Worm (Caenorhabditis elegans): ENCODE data around the gene lido-12.

lido-12 gene

DNA sequence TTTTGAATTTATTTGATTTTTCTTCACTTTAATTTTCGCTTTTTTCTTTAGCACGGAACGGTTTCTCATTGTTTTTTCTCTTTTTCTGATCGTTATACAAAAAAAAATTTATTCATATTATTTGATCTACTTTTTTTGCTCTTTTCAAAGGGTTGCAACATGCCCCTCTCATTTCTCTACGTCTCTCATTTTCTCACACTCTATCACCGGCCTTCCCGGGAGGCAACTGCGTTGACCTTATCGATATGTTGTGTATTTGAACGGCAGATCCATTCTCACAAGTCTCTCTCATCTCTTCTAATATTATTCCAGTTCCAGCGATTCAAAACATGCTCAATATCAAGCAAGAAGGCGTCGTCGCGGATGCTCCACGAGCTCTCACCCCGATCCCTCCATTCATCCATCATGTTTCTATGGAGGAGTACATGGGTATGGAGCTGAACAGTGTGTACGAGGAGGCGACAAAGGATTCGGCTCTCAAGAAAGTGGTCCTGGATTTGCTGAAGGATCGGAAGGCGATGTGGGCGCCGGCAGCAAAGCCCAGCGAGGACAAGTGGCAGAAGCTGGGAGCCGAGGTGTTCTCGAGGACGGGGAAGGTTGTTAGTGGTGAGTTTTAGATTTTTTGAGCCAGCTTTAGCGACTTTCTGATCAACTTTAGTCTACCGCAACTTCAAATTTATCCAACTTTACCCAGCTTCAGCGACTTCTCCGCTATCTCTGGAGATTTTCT is 4.9 kb upstream of the lido-12 start, which contains the start of gene lido-9:
lido-9 (plus strand) TSS at position 234 of the 730 bp plus-strand sequence.
- no peak for TF ChIP-seq F49E8.2 (tag; optimal IDR thresholded peaks at IDR 0.05; ENCODE audit: borderline replicate concordance)
- peak; percentile 67 for TF ChIP-seq set-16 (GFP tag; IDR thresholded peaks at IDR 0.05)
- TF ChIP-seq attf-4 (tag; optimal IDR thresholded peaks at IDR 0.05) = no peak
- no peak for TF ChIP-seq unc-130 (GFP tag; optimal IDR thresholded peaks at IDR 0.05)
- no peak for TF ChIP-seq nhr-48 (tag; optimal IDR thresholded peaks at IDR 0.05)
- no peak for TF ChIP-seq jun-1 (tag; optimal IDR thresholded peaks at IDR 0.05)
- no peak for TF ChIP-seq T26A8.4 (GFP tag; IDR thresholded peaks at IDR 0.05)
- no peak for TF ChIP-seq ceh-82 (tag; optimal IDR thresholded peaks at IDR 0.05)
- TF ChIP-seq dmd-8 (GFP tag; IDR thresholded peaks at IDR 0.05) = 0 out of 2 replicates have a peak, but pooled peaks have one; percentile 4
- TF ChIP-seq duxl-1 (tag; optimal IDR thresholded peaks at IDR 0.05; ENCODE audit: poor library complexity) = peak; percentile 38
- TF ChIP-seq ceh-62 (tag; optimal IDR thresholded peaks at IDR 0.05) = no peak
- no peak for TF ChIP-seq Y105C5A.15 (GFP tag; IDR thresholded peaks at IDR 0.05)
- no peak for TF ChIP-seq F44E2.7 (GFP tag; IDR thresholded peaks at IDR 0.05)
- TF ChIP-seq lin-39 (tag; optimal IDR thresholded peaks at IDR 0.05) = no peak
- no peak for TF ChIP-seq ceh-44 (GFP tag; IDR thresholded peaks at IDR 0.05)
- no peak for TF ChIP-seq cey-2 (tag; optimal IDR thresholded peaks at IDR 0.05; ENCODE audit: borderline replicate concordance, insufficient read depth)
- no peak for TF ChIP-seq F37D6.2 (tag; optimal IDR thresholded peaks at IDR 0.05)
- TF ChIP-seq ceh-28 (tag; optimal IDR thresholded peaks at IDR 0.05) = no peak
- TF ChIP-seq zfp-3 (GFP tag; conservative IDR thresholded peaks at IDR 0.05) = no peak
- TF ChIP-seq hmg-1.1 (GFP tag; IDR thresholded peaks at IDR 0.05) = no peak
- TF ChIP-seq nhr-42 (GFP tag; IDR thresholded peaks at IDR 0.05) = no peak

DNA sequence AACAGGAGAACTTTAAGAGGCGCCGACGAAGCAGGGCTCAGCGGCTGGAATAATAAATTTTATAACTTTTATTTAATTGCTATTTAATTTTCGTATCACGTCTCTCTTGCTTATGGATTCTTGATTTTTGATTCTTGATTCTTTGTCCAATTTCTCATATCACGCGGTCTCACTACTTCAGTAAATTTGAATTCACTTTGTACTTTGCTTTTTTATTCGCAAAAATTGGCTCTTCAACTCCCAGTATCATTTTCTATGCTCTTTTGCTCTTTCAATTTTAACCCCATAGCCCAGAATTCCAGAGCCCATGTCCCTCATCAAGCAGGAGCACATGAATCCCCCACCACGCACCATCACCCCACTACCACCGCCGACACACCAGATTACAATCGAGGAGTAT is 3.4 kb upstream of the lido-12 start, which contains the start of gene lido-10:
lido-10 (plus strand) TSS at position 301 of the 400 bp plus-strand sequence.
- TF ChIP-seq egl-43 (GFP tag; IDR thresholded peaks at IDR 0.05) = no peak
- TF ChIP-seq ceh-28 (tag; optimal IDR thresholded peaks at IDR 0.05) = no peak
- no peak for TF ChIP-seq aly-2 (tag; optimal IDR thresholded peaks at IDR 0.05)
- no peak for TF ChIP-seq aha-1 (tag)
- TF ChIP-seq php-3 (GFP tag; IDR thresholded peaks at IDR 0.05) = no peak
- TF ChIP-seq Y105C5A.15 (GFP tag; IDR thresholded peaks at IDR 0.05) = no peak
- TF ChIP-seq madf-5 (GFP tag; IDR thresholded peaks at IDR 0.05) = no peak
- no peak for TF ChIP-seq lin-1 (GFP tag; IDR thresholded peaks at IDR 0.05)
- no peak for TF ChIP-seq lin-13 (GFP tag; optimal IDR thresholded peaks at IDR 0.05)
- no peak for TF ChIP-seq sdz-12 (GFP tag; optimal IDR thresholded peaks at IDR 0.05)
- no peak for TF ChIP-seq ces-1 (GFP tag; optimal IDR thresholded peaks at IDR 0.05)
- TF ChIP-seq nhr-76 (tag; optimal IDR thresholded peaks at IDR 0.05) = no peak
- TF ChIP-seq mxl-3 (GFP tag; optimal IDR thresholded peaks at IDR 0.05) = no peak
- TF ChIP-seq unc-39 (tag; optimal IDR thresholded peaks at IDR 0.05) = no peak
- TF ChIP-seq F10B5.3 (tag; optimal IDR thresholded peaks at IDR 0.05) = no peak
- no peak for TF ChIP-seq saeg-2 (GFP tag; IDR thresholded peaks at IDR 0.05)

DNA sequence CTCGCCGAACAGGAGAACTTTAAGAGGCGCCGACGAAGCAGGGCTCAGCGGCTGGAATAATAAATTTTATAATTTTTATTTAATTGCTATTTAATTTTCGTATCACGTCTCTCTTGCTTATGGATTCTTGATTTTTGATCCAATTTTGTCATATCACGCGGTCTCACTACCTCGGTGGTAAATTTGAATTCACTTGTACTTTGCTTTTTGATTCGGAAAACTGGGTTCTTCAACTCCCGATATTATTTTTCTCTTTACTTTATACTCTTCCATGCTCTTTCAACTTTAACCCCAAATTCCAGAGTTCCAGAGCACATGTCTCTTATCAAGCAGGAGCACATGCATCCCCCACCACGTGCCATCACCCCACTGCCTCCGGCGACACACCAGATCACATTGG is 1.9 kb upstream of the lido-12 start, which contains the start of gene lido-11:
lido-11 (plus strand) TSS at position 301 of the 400 bp plus-strand sequence.
- TF ChIP-seq hlh-30 (tag; optimal IDR thresholded peaks at IDR 0.05; ENCODE audit: insufficient read depth) (no peak), Y48G9A.11 (GFP tag; IDR thresholded peaks at IDR 0.05) (no peak), T26A8.4 (GFP tag; IDR thresholded peaks at IDR 0.05) (no peak), nhr-48 (tag; optimal IDR thresholded peaks at IDR 0.05) (no peak), vab-7 (GFP tag; IDR thresholded peaks at IDR 0.05) (no peak), zfp-3 (GFP tag; conservative IDR thresholded peaks at IDR 0.05) (no peak), F37D6.2 (tag; optimal IDR thresholded peaks at IDR 0.05) (no peak), ceh-20 (GFP tag; IDR thresholded peaks at IDR 0.05) (no peak), zag-1 (tag; optimal IDR thresholded peaks at IDR 0.05) (no peak), fos-1 (tag; optimal IDR thresholded peaks at IDR 0.05) (no peak), saeg-2 (GFP tag; IDR thresholded peaks at IDR 0.05) (no peak), sdz-12 (GFP tag; optimal IDR thresholded peaks at IDR 0.05) (no peak), nhr-42 (GFP tag; IDR thresholded peaks at IDR 0.05) (no peak), unc-130 (GFP tag; optimal IDR thresholded peaks at IDR 0.05) (no peak), lin-15B (tag; optimal IDR thresholded peaks at IDR 0.05) (no peak), mep-1 (tag; optimal IDR thresholded peaks at IDR 0.05) (no peak), egl-27 (tag; optimal IDR thresholded peaks at IDR 0.05) (no peak), ceh-28 (tag; optimal IDR thresholded peaks at IDR 0.05) (no peak), F10B5.3 (tag; optimal IDR thresholded peaks at IDR 0.05) (no peak), madf-9 (GFP tag; conservative IDR thresholded peaks at IDR 0.05) (no peak)

Measured in whole organism, L4 larva.